Worm (Caenorhabditis elegans): Measurements from ENCODE around the gene Y39D8A.1.

Y39D8A.1 gene

ce11 chrV:392199-392678, 26.3 kb upstream of the Y39D8A.1 start, which contains the start of gene nhr-254:
nhr-254 (plus strand) TSS chrV:392628.
- TF ChIP-seq unc-120 (tag; optimal IDR thresholded peaks at IDR 0.05; ENCODE audit: poor library complexity, severe bottlenecking) (no peak), nhr-12 (tag; optimal IDR thresholded peaks at IDR 0.05) (no peak), unc-62 (GFP tag; optimal IDR thresholded peaks at IDR 0.05) (no peak), unc-39 (tag; optimal IDR thresholded peaks at IDR 0.05) (no peak), ces-1 (GFP tag; optimal IDR thresholded peaks at IDR 0.05) (no peak), lsy-2 (tag; optimal IDR thresholded peaks at IDR 0.05) (no peak), cnd-1 (tag; optimal IDR thresholded peaks at IDR 0.05) (no peak), M03D4.4 (tag; optimal IDR thresholded peaks at IDR 0.05) (no peak), snpc-4 (tag; optimal IDR thresholded peaks at IDR 0.05) (no peak), ham-2 (GFP tag; optimal IDR thresholded peaks at IDR 0.05) (no peak), blmp-1 (tag; optimal IDR thresholded peaks at IDR 0.05) (no peak), nhr-76 (tag; optimal IDR thresholded peaks at IDR 0.05) (no peak), sptf-1 (tag; optimal IDR thresholded peaks at IDR 0.05) (no peak), nhr-237 (tag; optimal IDR thresholded peaks at IDR 0.05) (no peak), mls-2 (tag; optimal IDR thresholded peaks at IDR 0.05) (no peak), ceh-83 (GFP tag; optimal IDR thresholded peaks at IDR 0.05) (no peak)

ce11 chrV:396309-396708, 22.2 kb upstream of the Y39D8A.1 start, which contains the start of gene nhr-253:
nhr-253 (plus strand) TSS chrV:396593.
- TF ChIP-seq ceh-39 (tag; optimal IDR thresholded peaks at IDR 0.05): no peak
- TF ChIP-seq pha-4 (tag; optimal IDR thresholded peaks at IDR 0.05): no peak
- no peak for TF ChIP-seq M03D4.4 (tag; optimal IDR thresholded peaks at IDR 0.05)
- no peak for TF ChIP-seq elt-1 (tag; optimal IDR thresholded peaks at IDR 0.05; ENCODE audit: borderline replicate concordance, insufficient read depth)
- TF ChIP-seq mab-5 (tag; optimal IDR thresholded peaks at IDR 0.05): no peak
- no peak for TF ChIP-seq hlh-1 (tag; optimal IDR thresholded peaks at IDR 0.05)
- no peak for TF ChIP-seq ces-1 (GFP tag; optimal IDR thresholded peaks at IDR 0.05)
- no peak for TF ChIP-seq unc-120 (tag; optimal IDR thresholded peaks at IDR 0.05; ENCODE audit: poor library complexity, severe bottlenecking)
- TF ChIP-seq lin-13 (tag; optimal IDR thresholded peaks at IDR 0.05): no peak

- TF ChIP-seq blmp-1 (tag; optimal IDR thresholded peaks at IDR 0.05): no peak
- no peak for TF ChIP-seq nhr-2 (tag; optimal IDR thresholded peaks at IDR 0.05)
- no peak for TF ChIP-seq zip-8 (tag; optimal IDR thresholded peaks at IDR 0.05)
- no peak for TF ChIP-seq lin-13 (tag; optimal IDR thresholded peaks at IDR 0.05)
- TF ChIP-seq mab-5 (tag; optimal IDR thresholded peaks at IDR 0.05): no peak
- TF ChIP-seq unc-120 (tag; optimal IDR thresholded peaks at IDR 0.05; ENCODE audit: poor library complexity, severe bottlenecking): no peak
- no peak for TF ChIP-seq nhr-237 (tag; optimal IDR thresholded peaks at IDR 0.05)
- TF ChIP-seq flh-1 (GFP tag; optimal IDR thresholded peaks at IDR 0.05): no peak
- TF ChIP-seq M03D4.4 (tag; optimal IDR thresholded peaks at IDR 0.05): no peak
- no peak for TF ChIP-seq nhr-28 (tag; optimal IDR thresholded peaks at IDR 0.05)
- no peak for TF ChIP-seq mep-1 (tag; optimal IDR thresholded peaks at IDR 0.05)
- no peak for TF ChIP-seq ham-2 (GFP tag; optimal IDR thresholded peaks at IDR 0.05)
- TF ChIP-seq elt-3 (tag; optimal IDR thresholded peaks at IDR 0.05): no peak
- TF ChIP-seq ztf-11 (tag; optimal IDR thresholded peaks at IDR 0.05): no peak
- no peak for TF ChIP-seq cnd-1 (tag; optimal IDR thresholded peaks at IDR 0.05)
- no peak for TF ChIP-seq lin-32 (GFP tag; optimal IDR thresholded peaks at IDR 0.05)
- TF ChIP-seq sptf-1 (tag; optimal IDR thresholded peaks at IDR 0.05): no peak
- TF ChIP-seq drap-1 (GFP tag; optimal IDR thresholded peaks at IDR 0.05): no peak
- no peak for TF ChIP-seq snpc-4 (tag; optimal IDR thresholded peaks at IDR 0.05)
These were observed 18.8 kb upstream of the Y39D8A.1 start, which contains the start of gene scl-27 for ce11 chrV:399721-400120. scl-27 (plus strand) TSS chrV:400021.

- TF ChIP-seq lin-32 (GFP tag; optimal IDR thresholded peaks at IDR 0.05) (no peak), ceh-83 (GFP tag; optimal IDR thresholded peaks at IDR 0.05) (no peak), unc-120 (tag; optimal IDR thresholded peaks at IDR 0.05; ENCODE audit: poor library complexity, severe bottlenecking) (no peak), ceh-43 (GFP tag; optimal IDR thresholded peaks at IDR 0.05) (no peak), ces-1 (GFP tag; optimal IDR thresholded peaks at IDR 0.05) (no peak)
These were observed 15.5 kb upstream of the Y39D8A.1 start, which contains the start of gene srh-62 for ce11 chrV:403028-403427. srh-62 (minus strand) TSS chrV:403128.

ce11 chrV:404210-404669, 14.3 kb upstream of the Y39D8A.1 start, which contains the start of gene nhr-252:
nhr-252 (plus strand) TSS chrV:404619.
- TF ChIP-seq lin-13 (tag; optimal IDR thresholded peaks at IDR 0.05) (no peak), flh-1 (GFP tag; optimal IDR thresholded peaks at IDR 0.05) (no peak), ceh-39 (tag; optimal IDR thresholded peaks at IDR 0.05) (no peak), drap-1 (GFP tag; optimal IDR thresholded peaks at IDR 0.05) (no peak), ztf-11 (tag; optimal IDR thresholded peaks at IDR 0.05) (no peak), nhr-237 (tag; optimal IDR thresholded peaks at IDR 0.05) (no peak), blmp-1 (tag; optimal IDR thresholded peaks at IDR 0.05) (no peak), ham-2 (GFP tag; optimal IDR thresholded peaks at IDR 0.05) (no peak), snpc-4 (tag; optimal IDR thresholded peaks at IDR 0.05) (no peak), hlh-1 (tag; optimal IDR thresholded peaks at IDR 0.05) (no peak), lin-32 (GFP tag; optimal IDR thresholded peaks at IDR 0.05) (no peak), unc-120 (tag; optimal IDR thresholded peaks at IDR 0.05; ENCODE audit: poor library complexity, severe bottlenecking) (no peak), unc-39 (tag; optimal IDR thresholded peaks at IDR 0.05) (no peak), sem-2 (GFP tag; optimal IDR thresholded peaks at IDR 0.05) (no peak)
